Worm (Caenorhabditis elegans) whole organism, L3 larva: Measurements from ENCODE around the gene tth-1.
"Not testable (repeated sequence)": the region's sequence is repeated elsewhere in the genome, so short reads cannot be mapped to it uniquely, and the experiment has no call there.

Source experiments
- R02D3.7 ChIP-seq: fragments of 150-350 bp; optimal IDR thresholded peaks from 2 replicates; lab custom pipeline; 2014; ENCODE audit warnings: missing biosample characterization, missing genetic modification characterization
- ama-1 ChIP-seq: fragments of 150-350 bp; optimal IDR thresholded peaks from 2 replicates; lab custom pipeline; 2018
- ceh-16 ChIP-seq: sonication (generic microtip); optimal IDR thresholded peaks from 2 replicates; lab custom pipeline; 2017; ENCODE audit warnings: missing biosample characterization, missing genetic modification characterization
- ceh-28 ChIP-seq: fragments of 150-350 bp; optimal IDR thresholded peaks from 2 replicates; lab custom pipeline; 2014; ENCODE audit warnings: missing biosample characterization, missing genetic modification reagents, missing genetic modification characterization
- ceh-82 ChIP-seq: fragments of 150-350 bp; optimal IDR thresholded peaks from 2 replicates; lab custom pipeline; 2014; ENCODE audit warnings: missing biosample characterization, missing genetic modification characterization
- ceh-9 ChIP-seq: sonication (generic microtip); optimal IDR thresholded peaks from 2 replicates; lab custom pipeline; 2018; ENCODE audit warnings: missing biosample characterization, missing genetic modification characterization
- egl-27 ChIP-seq: sonication (generic microtip); optimal IDR thresholded peaks from 4 replicates; lab custom pipeline; 2017; ENCODE audit warnings: missing biosample characterization, missing genetic modification reagents, missing genetic modification characterization
- elt-1 ChIP-seq: fragments of 150-350 bp; optimal IDR thresholded peaks from 2 replicates; lab custom pipeline; 2014; ENCODE audit warnings: missing biosample characterization, missing genetic modification characterization
- elt-2 ChIP-seq: sonication (generic microtip); optimal IDR thresholded peaks from 2 replicates; lab custom pipeline; 2016; ENCODE audit warnings: missing genetic modification reagents, mild to moderate bottlenecking, missing genetic modification characterization, missing compliant biosample characterization
- elt-3 ChIP-seq, 3 experiments: fragments of 150-350 bp in 1 of 3; sonication (generic microtip) in 2 of 3; optimal IDR thresholded peaks; 2 replicates in 2 of 3; 4 replicates in 1 of 3; lab custom pipeline; 2014 to 2017; ENCODE audit warnings: missing biosample characterization in 3 of 3, missing genetic modification characterization in 3 of 3
- eor-1 ChIP-seq, 2 experiments: fragments of 150-350 bp; optimal IDR thresholded peaks; 2 replicates each; lab custom pipeline; 2014 to 2018; ENCODE audit warnings: missing biosample characterization in 2 of 2, missing genetic modification characterization in 2 of 2
- fkh-10 ChIP-seq: sonication (generic microtip); optimal IDR thresholded peaks from 2 replicates; lab custom pipeline; 2017; ENCODE audit warnings: missing biosample characterization, missing genetic modification reagents, missing genetic modification characterization
- fkh-2 ChIP-seq: fragments of 150-350 bp; optimal IDR thresholded peaks from 2 replicates; lab custom pipeline; 2014; ENCODE audit warnings: missing biosample characterization, missing genetic modification reagents, missing genetic modification characterization
- hmg-11 ChIP-seq: sonication (generic microtip); optimal IDR thresholded peaks from 2 replicates; lab custom pipeline; 2016; ENCODE audit warnings: missing genetic modification characterization, missing compliant biosample characterization
- jun-1 ChIP-seq: fragments of 150-350 bp; optimal IDR thresholded peaks from 2 replicates; lab custom pipeline; 2014; ENCODE audit warnings: missing biosample characterization, missing genetic modification reagents, missing genetic modification characterization
- lin-15B ChIP-seq: fragments of 150-350 bp; optimal IDR thresholded peaks from 2 replicates; lab custom pipeline; 2014; ENCODE audit warnings: missing biosample characterization, missing genetic modification characterization
- lin-39 ChIP-seq: fragments of 150-350 bp; optimal IDR thresholded peaks from 2 replicates; lab custom pipeline; 2018; ENCODE audit warnings: missing biosample characterization, missing genetic modification reagents, missing genetic modification characterization
- mdl-1 ChIP-seq: fragments of 150-350 bp; optimal IDR thresholded peaks from 2 replicates; lab custom pipeline; 2014; ENCODE audit warnings: missing biosample characterization, missing genetic modification characterization
- mml-1 ChIP-seq: fragments of 150-350 bp; sonication (generic microtip); optimal IDR thresholded peaks from 3 replicates; lab custom pipeline; 2014; ENCODE audit warnings: missing biosample characterization, missing genetic modification characterization
- nfya-1 ChIP-seq: sonication (generic microtip); optimal IDR thresholded peaks from 2 replicates; lab custom pipeline; 2017; ENCODE audit warnings: missing genetic modification characterization, mild to moderate bottlenecking, missing compliant biosample characterization, antibody characterized with exemption, moderate library complexity; ENCODE audit not compliant: insufficient read depth
- nhr-11 ChIP-seq: fragments of 150-350 bp; optimal IDR thresholded peaks from 2 replicates; lab custom pipeline; 2014; ENCODE audit warnings: missing biosample characterization, missing genetic modification characterization
- nhr-23 ChIP-seq: fragments of 150-350 bp; optimal IDR thresholded peaks from 2 replicates; lab custom pipeline; 2014; ENCODE audit warnings: missing biosample characterization, missing genetic modification reagents, missing genetic modification characterization
- nhr-237 ChIP-seq: fragments of 150-350 bp; optimal IDR thresholded peaks from 2 replicates; lab custom pipeline; 2014; ENCODE audit warnings: missing biosample characterization, missing genetic modification characterization
- nhr-25 ChIP-seq: sonication (generic microtip); optimal IDR thresholded peaks from 2 replicates; lab custom pipeline; 2017; ENCODE audit warnings: missing biosample characterization, missing genetic modification characterization
- nhr-28 ChIP-seq: fragments of 150-350 bp; optimal IDR thresholded peaks from 2 replicates; lab custom pipeline; 2014; ENCODE audit warnings: missing biosample characterization, missing genetic modification characterization
- nhr-43 ChIP-seq: sonication (generic microtip); optimal IDR thresholded peaks from 2 replicates; lab custom pipeline; 2016; ENCODE audit warnings: mild to moderate bottlenecking, missing genetic modification characterization, missing compliant biosample characterization; ENCODE audit not compliant: poor library complexity, severe bottlenecking
- nhr-67 ChIP-seq: fragments of 150-350 bp; optimal IDR thresholded peaks from 2 replicates; lab custom pipeline; 2014; ENCODE audit warnings: missing biosample characterization, missing genetic modification characterization
- nhr-77 ChIP-seq: fragments of 150-350 bp; optimal IDR thresholded peaks from 2 replicates; lab custom pipeline; 2014; ENCODE audit warnings: missing biosample characterization, missing genetic modification characterization
- pha-4 ChIP-seq: fragments of 150-350 bp; optimal IDR thresholded peaks from 2 replicates; lab custom pipeline; 2014; ENCODE audit warnings: missing biosample characterization, missing genetic modification reagents, missing genetic modification characterization
- pqm-1 ChIP-seq: fragments of 150-350 bp; optimal IDR thresholded peaks from 2 replicates; lab custom pipeline; 2017; ENCODE audit warnings: missing biosample characterization, missing genetic modification characterization, inconsistent platforms
- sea-2 ChIP-seq: fragments of 150-350 bp; sonication (generic microtip); optimal IDR thresholded peaks from 4 replicates; lab custom pipeline; 2014; ENCODE audit warnings: missing biosample characterization, missing genetic modification reagents, missing genetic modification characterization
- snpc-4 ChIP-seq: fragments of 150-350 bp; optimal IDR thresholded peaks from 2 replicates; lab custom pipeline; 2014; ENCODE audit warnings: missing biosample characterization, missing genetic modification characterization
- tbx-2 ChIP-seq: sonication (generic microtip); optimal IDR thresholded peaks from 2 replicates; lab custom pipeline; 2016; ENCODE audit warnings: mild to moderate bottlenecking, missing genetic modification characterization, missing compliant biosample characterization
- unc-39 ChIP-seq: sonication (generic microtip); optimal IDR thresholded peaks from 4 replicates; lab custom pipeline; 2017; ENCODE audit warnings: missing biosample characterization, missing genetic modification characterization
- ztf-11 ChIP-seq: fragments of 150-350 bp; optimal IDR thresholded peaks from 2 replicates; lab custom pipeline; 2014; ENCODE audit warnings: missing biosample characterization, missing genetic modification characterization
- ztf-4 ChIP-seq: fragments of 150-350 bp; optimal IDR thresholded peaks from 2 replicates; lab custom pipeline; 2014; ENCODE audit warnings: missing biosample characterization, missing genetic modification characterization

Gene tth-1

ce11 chrX:8417727-8418126 lies 5.8 kb downstream of the tth-1 start:
- peak; percentile 9 for TF ChIP-seq nfya-1
- TF ChIP-seq ztf-11 (tag; lab: Kevin White, UChicago), result no peak

DNA sequence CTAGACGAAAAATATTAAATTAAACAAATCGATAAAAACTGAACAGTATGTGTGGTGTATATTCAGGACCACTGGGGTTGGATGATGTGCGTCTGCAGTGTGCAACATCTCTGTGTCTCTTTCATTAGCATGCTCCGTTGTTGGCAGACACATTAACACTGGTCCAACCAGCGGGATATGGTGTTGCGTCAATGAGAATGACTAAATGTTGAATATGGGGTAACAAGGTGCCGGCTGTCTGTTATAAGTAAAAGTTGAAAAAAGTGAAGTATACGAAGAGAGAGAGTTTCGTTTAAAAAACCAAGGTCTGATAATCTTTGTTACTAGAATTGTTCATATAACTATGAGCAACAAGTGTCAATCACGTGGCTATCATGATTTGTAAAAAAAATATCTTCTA lies 6.7 kb downstream of the tth-1 start, which contains the start of gene ced-8:
TSS of gene ced-8 (minus strand) at position 101 of the 400 bp plus-strand sequence.
- TF ChIP-seq nhr-11 (no peak), nhr-43 (tag; lab: Kevin White, UChicago) (peak; percentile 35)

- TF ChIP-seq snpc-4, result no peak
- no peak for TF ChIP-seq fkh-2
- TF ChIP-seq elt-2 (tag; lab: Kevin White, UChicago), result no peak
- no peak for TF ChIP-seq ama-1
- no peak for TF ChIP-seq elt-1
- no peak for TF ChIP-seq ztf-11 (tag; lab: Kevin White, UChicago)
- no peak for TF ChIP-seq sea-2 (GFP tag; lab: Kevin White, UChicago)
- no peak for TF ChIP-seq nhr-43 (tag; lab: Kevin White, UChicago)
- no peak for TF ChIP-seq eor-1 (tag; optimal IDR thresholded peaks at IDR 0.05; lab: Kevin White, UChicago)
- TF ChIP-seq ceh-16 (tag; lab: Kevin White, UChicago), result no peak
- TF ChIP-seq, all 47 proteins: peak for 0
Measured at ce11 chrX:8413130-8413529, 10.4 kb downstream of the tth-1 start, which contains the start of gene F08F1.4. TSS of gene F08F1.4 (plus strand) at chrX:8413430.

DNA sequence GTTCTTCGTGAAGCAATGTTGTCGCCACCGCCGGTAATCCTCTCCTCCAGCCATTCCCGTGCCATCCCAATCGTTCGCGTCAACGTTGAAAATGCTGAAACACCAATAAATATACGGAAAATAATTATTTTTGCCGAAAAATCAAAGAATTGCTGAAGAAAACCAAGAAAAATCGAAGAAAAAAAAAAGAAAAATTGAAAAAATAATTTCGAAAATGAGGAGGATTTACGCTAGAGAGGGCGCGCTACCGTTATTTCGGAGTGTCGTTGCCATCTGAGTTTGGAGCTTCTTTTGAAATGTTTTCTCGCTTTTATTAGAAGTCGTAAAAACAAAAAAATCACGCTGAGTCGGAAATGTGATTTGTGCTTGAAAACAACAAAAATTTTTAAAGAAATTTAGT lies 12.8 kb downstream of the tth-1 start, which contains the start of gene F08F1.9:
TSS of gene F08F1.9 (minus strand) at position 101 of the 400 bp plus-strand sequence.
- not testable (repeated sequence) for TF ChIP-seq lin-39 (tag; lab: Kevin White, UChicago); pha-4; ama-1
- TF ChIP-seq, all 47 proteins: peak for 0; not testable (repeated sequence) for 47

- no peak for TF ChIP-seq mdl-1 (tag; lab: Kevin White, UChicago)
- no peak for TF ChIP-seq nfya-1
- TF ChIP-seq eor-1 (tag; optimal IDR thresholded peaks at IDR 0.05; lab: Kevin White, UChicago), result no peak
- no peak for TF ChIP-seq pha-4
- TF ChIP-seq pqm-1, result no peak
Measured at ce11 chrX:8408267-8408666, 15.3 kb downstream of the tth-1 start, which contains the start of gene sulp-3. TSS of gene sulp-3 (minus strand) at chrX:8408367.

DNA sequence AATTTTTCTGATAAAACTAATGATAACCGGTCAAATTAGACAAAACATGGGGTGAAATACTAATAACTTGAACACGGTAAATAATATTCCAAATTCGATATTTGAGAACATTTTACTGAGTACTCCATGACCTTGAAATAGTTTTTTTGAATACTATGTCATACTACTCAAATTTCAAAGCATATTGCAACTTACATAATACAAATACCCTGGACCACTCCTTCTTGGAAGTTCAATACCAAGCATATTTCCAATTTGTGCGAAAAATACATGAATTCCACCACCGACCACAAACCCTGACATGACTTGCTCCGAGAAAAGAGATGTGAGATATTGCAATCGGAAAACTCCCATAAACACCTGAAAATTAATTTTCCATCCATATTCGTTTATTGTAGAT lies 16.7 kb downstream of the tth-1 start:
- no peak for TF ChIP-seq nhr-11
- TF ChIP-seq tbx-2, result no peak
- no peak for TF ChIP-seq jun-1 (tag; lab: Kevin White, UChicago)
- TF ChIP-seq egl-27, result no peak
- no peak for TF ChIP-seq elt-1
- TF ChIP-seq, all 47 proteins: peak for 0

- TF ChIP-seq unc-39 (no peak), ceh-9 (tag; lab: Kevin White, UChicago) (no peak), nhr-237 (tag; lab: Kevin White, UChicago) (no peak), lin-39 (tag; lab: Kevin White, UChicago) (peak; percentile 91), fkh-10 (GFP tag; lab: Kevin White, UChicago) (peak; percentile 91), nhr-77 (tag; lab: Kevin White, UChicago) (peak; percentile 79), ceh-16 (tag; lab: Kevin White, UChicago) (no peak), nhr-28 (tag; lab: Kevin White, UChicago) (no peak), nhr-23 (tag; lab: Kevin White, UChicago) (peak; percentile 64), ceh-82 (peak; percentile 79), jun-1 (tag; lab: Kevin White, UChicago) (peak; percentile 83), nhr-11 (peak; percentile 46), pha-4 (peak; percentile 84), egl-27 (peak; percentile 61), ztf-4 (tag; lab: Kevin White, UChicago) (no peak), hmg-11 (peak; percentile 99), ceh-28 (peak; percentile 71), R02D3.7 (tag; lab: Kevin White, UChicago) (peak; percentile 60), pqm-1 (peak; percentile 47), sea-2 (GFP tag; lab: Kevin White, UChicago) (peak; percentile 81), ama-1 (peak; percentile 20), eor-1 (tag; optimal IDR thresholded peaks at IDR 0.05; lab: Kevin White, UChicago) (no peak), mdl-1 (tag; lab: Kevin White, UChicago) (peak; percentile 64), nhr-67 (tag; lab: Kevin White, UChicago) (no peak), ztf-11 (tag; lab: Kevin White, UChicago) (no peak), lin-15B (tag; lab: Kevin White, UChicago) (peak; percentile 50), elt-3 (tag; optimal IDR thresholded peaks at IDR 0.05; lab: Kevin White, UChicago) (peak in 1 of 3 experiments; percentile 86), tbx-2 (peak; percentile 91), elt-1 (peak; percentile 10), mml-1 (tag; lab: Kevin White, UChicago) (no peak), nhr-25 (tag; lab: Kevin White, UChicago) (peak; percentile 89), nhr-43 (tag; lab: Kevin White, UChicago) (peak; percentile 83)
Measured at ce11 chrX:8404308-8405085, 19.0 kb downstream of the tth-1 start.
